Fruit fly (Drosophila melanogaster) whole organism, embryonic: ENCODE data around the gene Decay.

Experiments used
- Aef1 ChIP-seq: fragments of 200-800 bp; sonication (Bioruptor generic); IDR thresholded peaks from 3 replicates; pipeline ENCODE4 v1.3.6; 2022; ENCODE audit warnings: missing biosample characterization, missing genetic modification characterization
- CG10431 ChIP-seq: fragments of 200-800 bp; sonication (Bioruptor generic); optimal IDR thresholded peaks from 3 replicates; lab custom pipeline; 2018; ENCODE audit warnings: missing biosample characterization, mild to moderate bottlenecking, missing genetic modification characterization
- CG10959 ChIP-seq: fragments of 200-800 bp; sonication (Bioruptor generic); IDR thresholded peaks from 2 replicates; pipeline ENCODE4 v1.3.6; 2022; ENCODE audit warnings: missing biosample characterization, missing genetic modification characterization
- CG11398 ChIP-seq: fragments of 200-800 bp; sonication (Bioruptor generic); optimal IDR thresholded peaks from 2 replicates; lab custom pipeline; 2016; ENCODE audit warnings: missing biosample characterization, missing genetic modification characterization
- CG1233 ChIP-seq: fragments of 200-800 bp; sonication (Bioruptor generic); optimal IDR thresholded peaks from 4 replicates; lab custom pipeline; 2018; ENCODE audit warnings: missing biosample characterization, mild to moderate bottlenecking, missing genetic modification characterization
- CG12744 ChIP-seq: fragments of 200-800 bp; sonication (Bioruptor generic); optimal IDR thresholded peaks from 2 replicates; lab custom pipeline; 2016; ENCODE audit warnings: missing biosample characterization, missing genetic modification characterization
- CG12769 ChIP-seq: fragments of 200-800 bp; sonication (Bioruptor generic); optimal IDR thresholded peaks from 2 replicates; lab custom pipeline; 2019; ENCODE audit warnings: missing biosample characterization, mild to moderate bottlenecking, missing genetic modification characterization, moderate library complexity
- CG14441 ChIP-seq: fragments of 200-800 bp; sonication (Bioruptor generic); IDR thresholded peaks from 2 replicates; pipeline ENCODE4 v1.3.6; 2022; ENCODE audit warnings: missing biosample characterization, missing genetic modification characterization
- CG15011 ChIP-seq: fragments of 200-800 bp; sonication (Bioruptor generic); optimal IDR thresholded peaks from 3 replicates; lab custom pipeline; 2018; ENCODE audit warnings: missing biosample characterization, mild to moderate bottlenecking, missing genetic modification characterization
- CG1529 ChIP-seq: fragments of 200-800 bp; sonication (Bioruptor generic); optimal IDR thresholded peaks from 3 replicates; lab custom pipeline; 2018; ENCODE audit warnings: missing biosample characterization, missing genetic modification characterization
- CG15696 ChIP-seq: fragments of 200-800 bp; sonication (Bioruptor generic); optimal IDR thresholded peaks from 2 replicates; lab custom pipeline; 2019; ENCODE audit warnings: missing biosample characterization, mild to moderate bottlenecking, missing genetic modification characterization, moderate library complexity
- CG1602 ChIP-seq: fragments of 200-800 bp; sonication (Bioruptor generic); optimal IDR thresholded peaks from 3 replicates; lab custom pipeline; 2016; ENCODE audit warnings: missing biosample characterization, missing genetic modification characterization
- CG31388 ChIP-seq: fragments of 200-800 bp; sonication (Bioruptor generic); optimal IDR thresholded peaks from 2 replicates; lab custom pipeline; 2016; ENCODE audit warnings: missing biosample characterization, missing genetic modification characterization
- CG31441 ChIP-seq: fragments of 200-800 bp; sonication (Bioruptor generic); IDR thresholded peaks from 2 replicates; pipeline ENCODE4 v1.3.6; 2022; ENCODE audit warnings: missing biosample characterization, missing genetic modification characterization
- CG3838 ChIP-seq: fragments of 200-800 bp; sonication (Bioruptor generic); optimal IDR thresholded peaks from 3 replicates; lab custom pipeline; 2016; ENCODE audit warnings: missing biosample characterization, missing genetic modification characterization
- CG7372 ChIP-seq: fragments of 200-800 bp; sonication (Bioruptor generic); IDR thresholded peaks from 2 replicates; pipeline ENCODE4 v1.3.6; 2022; ENCODE audit warnings: missing biosample characterization, missing genetic modification characterization
- CG7928 ChIP-seq: fragments of 200-800 bp; sonication (Bioruptor generic); optimal IDR thresholded peaks from 2 replicates; lab custom pipeline; 2017; ENCODE audit warnings: missing biosample characterization, mild to moderate bottlenecking, missing genetic modification characterization
- HLHmδ ChIP-seq: fragments of 200-800 bp; sonication (Bioruptor generic); optimal IDR thresholded peaks from 2 replicates; lab custom pipeline; 2018; ENCODE audit warnings: missing biosample characterization, mild to moderate bottlenecking, missing genetic modification characterization, moderate library complexity
- Hr3 ChIP-seq: fragments of 200-800 bp; sonication (Bioruptor generic); optimal IDR thresholded peaks from 3 replicates; lab custom pipeline; 2016; ENCODE audit warnings: missing biosample characterization, missing genetic modification characterization
- Med ChIP-seq: fragments of 200-800 bp; sonication (Bioruptor generic); peaks from one replicate; lab custom pipeline; 2016; ENCODE audit warnings: missing biosample characterization, missing genetic modification characterization, mild to moderate bottlenecking, inconsistent platforms, moderate library complexity
- Meics ChIP-seq: fragments of 200-800 bp; sonication (Bioruptor generic); optimal IDR thresholded peaks from 2 replicates; lab custom pipeline; 2017; ENCODE audit warnings: missing biosample characterization, mild to moderate bottlenecking, missing genetic modification characterization
- NC2α ChIP-seq: fragments of 200-800 bp; sonication (Bioruptor generic); optimal IDR thresholded peaks from 2 replicates; lab custom pipeline; 2016; ENCODE audit warnings: missing biosample characterization, missing genetic modification characterization
- NFAT ChIP-seq: fragments of 200-800 bp; sonication (Bioruptor generic); IDR thresholded peaks from 2 replicates; pipeline ENCODE4 v1.3.6; 2022; ENCODE audit warnings: missing biosample characterization, missing genetic modification characterization
- Rx ChIP-seq: fragments of 200-800 bp; sonication (Bioruptor generic); IDR thresholded peaks from 2 replicates; pipeline ENCODE4 v1.3.6; 2022; ENCODE audit warnings: missing biosample characterization, missing genetic modification characterization
- Scr ChIP-seq: fragments of 200-800 bp; sonication (Bioruptor generic); IDR thresholded peaks from 2 replicates; pipeline ENCODE4 v1.3.6; 2022; ENCODE audit warnings: missing biosample characterization, missing genetic modification characterization; ENCODE audit not compliant: partially characterized antibody
- Xrp1 ChIP-seq: fragments of 200-800 bp; sonication (Bioruptor generic); IDR thresholded peaks from 2 replicates; pipeline ENCODE4 v1.3.6; 2022; ENCODE audit warnings: missing biosample characterization, missing genetic modification characterization
- abd-A ChIP-seq: fragments of 200-800 bp; sonication (Bioruptor generic); optimal IDR thresholded peaks from 3 replicates; lab custom pipeline; 2019; ENCODE audit warnings: missing biosample characterization, mild to moderate bottlenecking, missing genetic modification characterization, moderate library complexity
- ac ChIP-seq: fragments of 200-800 bp; sonication (Bioruptor generic); optimal IDR thresholded peaks from 3 replicates; lab custom pipeline; 2017; ENCODE audit warnings: missing biosample characterization, mild to moderate bottlenecking, missing genetic modification characterization
- al ChIP-seq: fragments of 200-800 bp; sonication (Bioruptor generic); IDR thresholded peaks from 2 replicates; pipeline ENCODE4 v1.3.6; 2022; ENCODE audit warnings: missing biosample characterization, missing genetic modification characterization
- chm ChIP-seq: fragments of 200-800 bp; sonication (Bioruptor generic); IDR thresholded peaks from 2 replicates; pipeline ENCODE4 v1.3.6; 2022; ENCODE audit warnings: missing biosample characterization, missing genetic modification characterization
- crol ChIP-seq: fragments of 200-800 bp; sonication (Bioruptor generic); IDR thresholded peaks from 2 replicates; pipeline ENCODE4 v1.3.6; 2022; ENCODE audit warnings: missing biosample characterization, missing genetic modification characterization
- dati ChIP-seq: fragments of 200-800 bp; sonication (Bioruptor generic); IDR thresholded peaks from 2 replicates; pipeline ENCODE4 v1.3.6; 2022; ENCODE audit warnings: missing biosample characterization, missing genetic modification characterization
- dm ChIP-seq: fragments of 200-800 bp; sonication (Bioruptor generic); optimal IDR thresholded peaks from 3 replicates; lab custom pipeline; 2016; ENCODE audit warnings: missing biosample characterization, missing genetic modification characterization
- dmrt11E ChIP-seq: fragments of 200-800 bp; sonication (Bioruptor generic); optimal IDR thresholded peaks from 3 replicates; lab custom pipeline; 2018; ENCODE audit warnings: missing biosample characterization, mild to moderate bottlenecking, missing genetic modification characterization, moderate library complexity
- ewg ChIP-seq: fragments of 200-800 bp; sonication (Bioruptor generic); optimal IDR thresholded peaks from 3 replicates; lab custom pipeline; 2017; ENCODE audit warnings: mild to moderate bottlenecking, missing biosample characterization, missing genetic modification reagents, missing genetic modification characterization
- gsb-n ChIP-seq: fragments of 200-800 bp; sonication (Bioruptor generic); optimal IDR thresholded peaks from 3 replicates; lab custom pipeline; 2018; ENCODE audit warnings: missing biosample characterization, mild to moderate bottlenecking, missing genetic modification characterization
- gt ChIP-seq: fragments of 200-800 bp; sonication (Bioruptor generic); IDR thresholded peaks from 2 replicates; pipeline ENCODE4 v1.3.6; 2022; ENCODE audit warnings: missing biosample characterization, missing genetic modification characterization
- kni ChIP-seq: fragments of 200-800 bp; sonication (Bioruptor generic); optimal IDR thresholded peaks from 3 replicates; lab custom pipeline; 2017; ENCODE audit warnings: mild to moderate bottlenecking, missing biosample characterization, missing genetic modification reagents, missing genetic modification characterization
- lbe ChIP-seq: fragments of 200-800 bp; sonication (Bioruptor generic); optimal IDR thresholded peaks from 2 replicates; lab custom pipeline; 2016; ENCODE audit warnings: missing biosample characterization, mild to moderate bottlenecking, missing genetic modification characterization
- lov ChIP-seq, 2 experiments: fragments of 200-800 bp in 1 of 2; fragments of >200 bp in 1 of 2; sonication (Bioruptor generic) in 1 of 2; IDR thresholded peaks in 1 of 2; optimal IDR thresholded peaks in 1 of 2; 2 replicates in 1 of 2; 3 replicates in 1 of 2; pipeline versions ENCODE4 v1.3.6 to Lab custom; 2017 to 2022; ENCODE audit warnings: missing biosample characterization in 1 of 2, missing genetic modification characterization in 1 of 2
- mam ChIP-seq: fragments of 200-800 bp; sonication (Bioruptor generic); optimal IDR thresholded peaks from 3 replicates; lab custom pipeline; 2016; ENCODE audit warnings: missing biosample characterization, missing genetic modification characterization
- nau ChIP-seq: fragments of 200-800 bp; sonication (Bioruptor generic); optimal IDR thresholded peaks from 3 replicates; lab custom pipeline; 2017; ENCODE audit warnings: missing biosample characterization, mild to moderate bottlenecking, missing genetic modification characterization, missing genetic modification reagents
- peb ChIP-seq: fragments of 200-800 bp; sonication (Bioruptor generic); IDR thresholded peaks from 2 replicates; pipeline ENCODE4 v1.3.6; 2022; ENCODE audit warnings: missing biosample characterization, missing genetic modification characterization
- row ChIP-seq: fragments of 200-800 bp; sonication (Bioruptor generic); IDR thresholded peaks from 3 replicates; pipeline ENCODE4 v1.3.6; 2022; ENCODE audit warnings: missing biosample characterization, missing genetic modification characterization
- sd ChIP-seq: fragments of 200-800 bp; sonication (Bioruptor generic); optimal IDR thresholded peaks from 3 replicates; lab custom pipeline; 2018; ENCODE audit warnings: missing biosample characterization, mild to moderate bottlenecking, missing genetic modification characterization, moderate library complexity
- so ChIP-seq: fragments of 200-800 bp; sonication (Bioruptor generic); IDR thresholded peaks from 3 replicates; pipeline ENCODE4 v1.3.6; 2022; ENCODE audit warnings: missing biosample characterization, missing genetic modification characterization
- sqz ChIP-seq: fragments of 200-800 bp; sonication (Bioruptor generic); optimal IDR thresholded peaks from 3 replicates; lab custom pipeline; 2018; ENCODE audit warnings: missing biosample characterization, mild to moderate bottlenecking, missing genetic modification characterization
- tgo ChIP-seq: fragments of 200-800 bp; sonication (Bioruptor generic); IDR thresholded peaks from 3 replicates; pipeline ENCODE4 v1.3.6; 2022; ENCODE audit warnings: missing biosample characterization, missing genetic modification characterization
- toy ChIP-seq: fragments of 200-800 bp; sonication (Bioruptor generic); IDR thresholded peaks from 2 replicates; pipeline ENCODE4 v1.3.6; 2022; ENCODE audit warnings: missing biosample characterization, missing genetic modification characterization
- tx ChIP-seq: fragments of 200-800 bp; sonication (Bioruptor generic); optimal IDR thresholded peaks from 2 replicates; lab custom pipeline; 2016; ENCODE audit warnings: missing biosample characterization, missing genetic modification characterization

Decay gene

dm6 chr3R:16469501-16470263 is 31.2 kb downstream of the Decay start, which contains the start of the genes CG42232 and CSN5 (continued):
- TF ChIP-seq dati (GFP tag; lab: Robert Waterston, UW) = no peak
- TF ChIP-seq toy (GFP tag; lab: Robert Waterston, UW) = no peak
- TF ChIP-seq mam (GFP tag; lab: Kevin White, UChicago) = peak; percentile 69
- TF ChIP-seq sqz = no peak
- TF ChIP-seq Med (GFP tag; lab: Kevin White, UChicago) = no peak
- TF ChIP-seq gsb-n = no peak
- TF ChIP-seq CG1233 (GFP tag; lab: Kevin White, UChicago) = no peak
- peak; percentile 6 for TF ChIP-seq tx (GFP tag; lab: Kevin White, UChicago)
- TF ChIP-seq CG12744 (GFP tag; lab: Kevin White, UChicago) = no peak
- TF ChIP-seq ewg = peak; percentile 15
- TF ChIP-seq Hr3 = peak; percentile 72
- no peak for TF ChIP-seq peb
- no peak for TF ChIP-seq CG1529
- TF ChIP-seq CG3838 (GFP tag; lab: Kevin White, UChicago) = no peak
- no peak for TF ChIP-seq lov (optimal IDR thresholded peaks at IDR 0.05; lab: Kevin White, UChicago)
- no peak for TF ChIP-seq lov (GFP tag; IDR thresholded peaks at IDR 0.05; lab: Robert Waterston, UW)
- TF ChIP-seq chm = no peak
- TF ChIP-seq sd (tag; lab: Kevin White, UChicago) = no peak
- no peak for TF ChIP-seq crol
- no peak for TF ChIP-seq gt
- TF ChIP-seq Xrp1 (GFP tag; lab: Robert Waterston, UW) = peak; percentile 55; the same call in 1 of the 2 replicates
- peak; percentile 39; the same call in 1 of the 3 replicates for TF ChIP-seq tgo (GFP tag; lab: Robert Waterston, UW)
- no peak for TF ChIP-seq al (GFP tag; lab: Robert Waterston, UW)
- TF ChIP-seq CG10431 (GFP tag; lab: Kevin White, UChicago) = no peak
- peak; percentile 67 for TF ChIP-seq CG1602 (GFP tag; lab: Kevin White, UChicago)
- no peak for TF ChIP-seq CG7372 (GFP tag; lab: Robert Waterston, UW)
- TF ChIP-seq CG15011 (GFP tag; lab: Kevin White, UChicago) = no peak
- TF ChIP-seq CG12769 (tag; lab: Kevin White, UChicago) = no peak
- TF ChIP-seq dm = peak; percentile 28
- peak; percentile 78 for TF ChIP-seq row (GFP tag; lab: Robert Waterston, UW)
- TF ChIP-seq Meics (GFP tag; lab: Kevin White, UChicago) = peak; percentile 15
- TF ChIP-seq CG31441 = no peak
- TF ChIP-seq CG31388 = peak; percentile 39
- TF ChIP-seq CG14441 (GFP tag; lab: Robert Waterston, UW) = peak; percentile 39; the same call in 1 of the 2 replicates
- no peak for TF ChIP-seq kni
- peak; percentile 64 for TF ChIP-seq Scr
- no peak for TF ChIP-seq ac (GFP tag; lab: Kevin White, UChicago)
- peak; percentile 60 for TF ChIP-seq CG15696 (tag; lab: Kevin White, UChicago)
- TF ChIP-seq lbe = no peak
- TF ChIP-seq CG10959 = no peak
- TF ChIP-seq Aef1 (GFP tag; lab: Robert Waterston, UW) = peak; percentile 11; the same call in 1 of the 3 replicates
- peak; percentile 30; the same call in 1 of the 2 replicates for TF ChIP-seq Rx (GFP tag; lab: Robert Waterston, UW)
- no peak for TF ChIP-seq so (GFP tag; lab: Robert Waterston, UW)
- no peak for TF ChIP-seq HLHmδ (GFP tag; lab: Kevin White, UChicago)
- TF ChIP-seq nau (GFP tag; lab: Kevin White, UChicago) = no peak
- TF ChIP-seq NC2α (GFP tag; lab: Kevin White, UChicago) = no peak
- TF ChIP-seq CG11398 (GFP tag; lab: Kevin White, UChicago) = no peak
- TF ChIP-seq NFAT = no peak
- TF ChIP-seq CG7928 (GFP tag; lab: Kevin White, UChicago) = no peak
- TF ChIP-seq abd-A (tag; lab: Kevin White, UChicago) = no peak
- peak; percentile 68 for TF ChIP-seq dmrt11E
